Fruit fly (Drosophila melanogaster) whole organism, wandering third instar larva: ENCODE measurements around the gene DIP-alpha.

ENCODE experiments used
- Abd-B ChIP-seq: fragments of >200 bp; optimal IDR thresholded peaks from 2 replicates; lab custom pipeline; 2017; ENCODE audit warnings: missing biosample characterization, missing genetic modification characterization
- CG32264 ChIP-seq: fragments of 200-800 bp; sonication (Bioruptor generic); optimal IDR thresholded peaks from 2 replicates; lab custom pipeline; 2016; ENCODE audit warnings: missing biosample characterization, missing genetic modification characterization
- CG9705 ChIP-seq: fragments of 200-800 bp; sonication (Bioruptor generic); optimal IDR thresholded peaks from 2 replicates; lab custom pipeline; 2018; ENCODE audit warnings: missing biosample characterization, mild to moderate bottlenecking, missing genetic modification characterization
- CrebA ChIP-seq: fragments of 200-800 bp; sonication (Bioruptor generic); optimal IDR thresholded peaks from 2 replicates; lab custom pipeline; 2016; ENCODE audit warnings: missing biosample characterization, mild to moderate bottlenecking, missing genetic modification characterization, borderline replicate concordance
- Dfd ChIP-seq: fragments of >200 bp; optimal IDR thresholded peaks from 2 replicates; lab custom pipeline; 2017; ENCODE audit warnings: missing biosample characterization, missing genetic modification characterization
- Dif ChIP-seq: fragments of 200-275, 200-300 bp; sonication (Bioruptor generic); optimal IDR thresholded peaks from 2 replicates; lab custom pipeline; 2018; ENCODE audit warnings: missing biosample characterization, missing genetic modification characterization; ENCODE audit not compliant: partially characterized antibody
- GATAd ChIP-seq: sonication (Bioruptor generic); optimal IDR thresholded peaks from 2 replicates; lab custom pipeline; 2016; ENCODE audit warnings: missing biosample characterization, missing genetic modification characterization
- HLH106 ChIP-seq: fragments of 200-800 bp; optimal IDR thresholded peaks from 3 replicates; lab custom pipeline; 2019; ENCODE audit warnings: missing biosample characterization, mild to moderate bottlenecking, missing genetic modification characterization, moderate library complexity
- Hnf4 ChIP-seq: fragments of 200-800 bp; sonication (Bioruptor generic); optimal IDR thresholded peaks from 2 replicates; lab custom pipeline; 2016; ENCODE audit warnings: missing biosample characterization, mild to moderate bottlenecking, missing genetic modification characterization
- Hr78 ChIP-seq: fragments of >200 bp; optimal IDR thresholded peaks from 2 replicates; lab custom pipeline; 2017; ENCODE audit warnings: missing biosample characterization, missing genetic modification characterization
- Hr83 ChIP-seq: fragments of 200-300 bp; sonication (Bioruptor generic); optimal IDR thresholded peaks from 2 replicates; lab custom pipeline; 2016; ENCODE audit warnings: missing biosample characterization, mild to moderate bottlenecking, missing genetic modification characterization, moderate library complexity; ENCODE audit not compliant: poor library complexity, severe bottlenecking
- Jra ChIP-seq: sonication (Bioruptor generic); optimal IDR thresholded peaks from 2 replicates; lab custom pipeline; 2016; ENCODE audit warnings: missing biosample characterization, missing genetic modification characterization
- Mio ChIP-seq: sonication (Bioruptor generic); optimal IDR thresholded peaks from 2 replicates; lab custom pipeline; 2016; ENCODE audit warnings: missing biosample characterization, missing genetic modification characterization
- Myc ChIP-seq: fragments of >200 bp; optimal IDR thresholded peaks from 2 replicates; lab custom pipeline; 2017
- N ChIP-seq: fragments of >200 bp; optimal IDR thresholded peaks from 2 replicates; lab custom pipeline; 2018; ENCODE audit warnings: missing biosample characterization, missing external identifiers, missing genetic modification characterization
- OdsH ChIP-seq: fragments of 200-800 bp; sonication (Bioruptor generic); optimal IDR thresholded peaks from 2 replicates; lab custom pipeline; 2016; ENCODE audit warnings: missing biosample characterization, mild to moderate bottlenecking, missing genetic modification characterization
- Rel ChIP-seq, 2 experiments: fragments of 200-800 bp; sonication (Bioruptor generic) in 1 of 2; optimal IDR thresholded peaks; 2 replicates in 1 of 2; 3 replicates in 1 of 2; lab custom pipeline; 2016 to 2019; ENCODE audit warnings: mild to moderate bottlenecking in 2 of 2, missing biosample characterization in 2 of 2, missing genetic modification characterization in 2 of 2, moderate library complexity in 1 of 2
- Sp1 ChIP-seq: fragments of 200-800 bp; sonication (Bioruptor generic); optimal IDR thresholded peaks from 3 replicates; lab custom pipeline; 2019; ENCODE audit warnings: missing biosample characterization, mild to moderate bottlenecking, missing genetic modification characterization, moderate library complexity
- Vsx2 ChIP-seq: fragments of 200-300, 225-300 bp; sonication (Bioruptor generic); optimal IDR thresholded peaks from 2 replicates; lab custom pipeline; 2018; ENCODE audit warnings: missing biosample characterization, missing genetic modification characterization; ENCODE audit not compliant: partially characterized antibody
- br ChIP-seq: fragments of 200-800 bp; sonication (Bioruptor generic); optimal IDR thresholded peaks from 2 replicates; lab custom pipeline; 2016; ENCODE audit warnings: missing biosample characterization, missing genetic modification characterization
- brk ChIP-seq: fragments of 200-800 bp; sonication (Bioruptor generic); optimal IDR thresholded peaks from 2 replicates; lab custom pipeline; 2016; ENCODE audit warnings: missing biosample characterization, mild to moderate bottlenecking, missing genetic modification characterization
- dl ChIP-seq, 2 experiments: fragments of 175-275, 200-275 bp in 1 of 2; fragments of 200-275 bp in 1 of 2; sonication (Bioruptor generic); optimal IDR thresholded peaks; lab custom pipeline; 2018; ENCODE audit warnings: mild to moderate bottlenecking in 2 of 2, missing biosample characterization in 2 of 2, missing genetic modification characterization in 2 of 2, moderate library complexity in 2 of 2; ENCODE audit not compliant: partially characterized antibody in 2 of 2, insufficient read depth in 1 of 2
- dmrt93B ChIP-seq: fragments of 200-800 bp; sonication (Bioruptor generic); optimal IDR thresholded peaks from 2 replicates; lab custom pipeline; 2018; ENCODE audit warnings: missing biosample characterization, mild to moderate bottlenecking, missing genetic modification characterization
- dsf ChIP-seq: sonication (Bioruptor generic); optimal IDR thresholded peaks from 2 replicates; lab custom pipeline; 2016; ENCODE audit warnings: missing biosample characterization, missing genetic modification characterization, borderline replicate concordance
- ey ChIP-seq: fragments of 200-800 bp; sonication (Bioruptor generic); optimal IDR thresholded peaks from 2 replicates; lab custom pipeline; 2016; ENCODE audit warnings: missing biosample characterization, missing genetic modification characterization
- foxo ChIP-seq, 2 experiments: fragments of 200-800 bp; sonication (Bioruptor generic); optimal IDR thresholded peaks; 2 replicates in 1 of 2; 3 replicates in 1 of 2; lab custom pipeline; 2016 to 2017; ENCODE audit warnings: missing biosample characterization in 2 of 2, missing genetic modification characterization in 2 of 2
- fru ChIP-seq: fragments of 200-800 bp; sonication (Bioruptor generic); optimal IDR thresholded peaks from 3 replicates; lab custom pipeline; 2016; ENCODE audit warnings: missing biosample characterization, mild to moderate bottlenecking, missing genetic modification characterization
- h ChIP-seq: fragments of 200-800 bp; sonication (Bioruptor generic); optimal IDR thresholded peaks from 3 replicates; lab custom pipeline; 2016; ENCODE audit warnings: missing biosample characterization, mild to moderate bottlenecking, missing genetic modification characterization
- jim ChIP-seq: fragments of 175-275, 200-325 bp; sonication (Bioruptor generic); optimal IDR thresholded peaks from 2 replicates; lab custom pipeline; 2016; ENCODE audit warnings: missing biosample characterization, mild to moderate bottlenecking, missing genetic modification characterization
- lola ChIP-seq: fragments of >200 bp; optimal IDR thresholded peaks from 2 replicates; lab custom pipeline; 2017; ENCODE audit warnings: missing biosample characterization, missing genetic modification characterization
- pan ChIP-seq: fragments of >200 bp; optimal IDR thresholded peaks from 2 replicates; lab custom pipeline; 2017
- psq ChIP-seq: fragments of 200-800 bp; sonication (Bioruptor generic); optimal IDR thresholded peaks from 3 replicates; lab custom pipeline; 2017; ENCODE audit warnings: missing biosample characterization, mild to moderate bottlenecking, missing genetic modification characterization, moderate library complexity
- rgr ChIP-seq: fragments of 200-800 bp; sonication (Bioruptor generic); optimal IDR thresholded peaks from 3 replicates; lab custom pipeline; 2016; ENCODE audit warnings: missing biosample characterization, mild to moderate bottlenecking, missing genetic modification characterization
- sage ChIP-seq: fragments of 200-800 bp; sonication (Bioruptor generic); optimal IDR thresholded peaks from 2 replicates; lab custom pipeline; 2016; ENCODE audit warnings: missing biosample characterization, mild to moderate bottlenecking, missing genetic modification characterization
- sv ChIP-seq: fragments of 200-800 bp; sonication (Bioruptor generic); optimal IDR thresholded peaks from 3 replicates; lab custom pipeline; 2016; ENCODE audit warnings: missing biosample characterization, missing genetic modification characterization
- tai ChIP-seq: sonication (Bioruptor generic); optimal IDR thresholded peaks from 2 replicates; lab custom pipeline; 2016; ENCODE audit warnings: missing biosample characterization, missing genetic modification characterization
- usp ChIP-seq: fragments of >200 bp; optimal IDR thresholded peaks from 2 replicates; lab custom pipeline; 2017; ENCODE audit warnings: missing biosample characterization, missing genetic modification characterization
- woc ChIP-seq: sonication (Bioruptor generic); optimal IDR thresholded peaks from 2 replicates; lab custom pipeline; 2016; ENCODE audit warnings: missing biosample characterization, mild to moderate bottlenecking, missing genetic modification characterization

The DIP-alpha gene

DNA sequence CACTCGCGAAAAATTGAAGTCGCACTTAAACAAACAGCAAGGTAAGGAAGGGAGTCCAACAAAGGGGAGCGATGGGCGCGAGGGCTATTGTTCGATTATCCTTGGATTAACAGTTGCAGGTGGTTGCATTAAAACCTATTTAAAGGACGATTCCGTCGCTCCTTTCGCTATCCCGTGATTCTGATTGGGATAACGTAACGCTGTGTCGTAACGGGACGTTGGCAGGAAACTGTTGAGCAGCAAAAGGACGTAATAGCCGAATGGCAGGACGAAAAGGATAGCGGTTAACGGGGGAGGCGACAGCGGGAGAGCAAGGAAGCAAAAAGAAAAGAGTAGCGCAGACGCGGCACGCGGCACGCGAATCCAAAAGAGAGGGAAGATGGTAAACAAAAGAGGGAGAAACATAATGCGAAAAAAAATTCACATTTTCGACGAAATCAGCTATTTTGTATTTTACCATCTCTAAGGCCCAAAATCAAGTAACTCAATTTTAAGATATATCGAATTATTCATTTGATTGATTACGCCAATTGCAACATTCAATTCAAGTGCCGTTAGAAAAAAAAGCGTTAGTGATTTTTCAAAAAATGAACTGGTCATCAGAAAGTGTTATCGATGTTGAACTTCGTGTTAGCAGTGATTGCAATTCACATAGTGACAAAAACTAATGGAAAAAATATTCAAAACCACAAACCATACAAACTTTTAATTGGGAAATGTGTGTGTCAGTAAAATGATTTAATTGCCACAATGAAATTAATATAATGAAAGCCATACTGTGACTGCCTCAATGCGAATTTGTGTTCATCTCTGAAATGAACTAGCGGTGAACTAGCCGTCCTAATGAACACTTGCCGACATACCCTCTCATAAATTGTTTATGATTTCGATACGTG lies 89.1 kb downstream of the DIP-alpha start, which contains the start of the genes CG10804 and CG10802 (continued):
- peak; percentile 78 for TF ChIP-seq sv (GFP tag; lab: Kevin White, UChicago)
- no peak for TF ChIP-seq jim (GFP tag; lab: Kevin White, UChicago)
- no peak for TF ChIP-seq Dif
- TF ChIP-seq GATAd (GFP tag; lab: Kevin White, UChicago): peak; percentile 44
- peak in 1 of 2 experiments; percentile 85 for TF ChIP-seq foxo (GFP tag; optimal IDR thresholded peaks at IDR 0.05; lab: Kevin White, UChicago)
- peak; percentile 79 for TF ChIP-seq HLH106
- TF ChIP-seq Abd-B (GFP tag; lab: Kevin White, UChicago): no peak
- TF ChIP-seq Rel (GFP tag; optimal IDR thresholded peaks at IDR 0.05; lab: Kevin White, UChicago): no peak
- no peak for TF ChIP-seq Rel (tag; optimal IDR thresholded peaks at IDR 0.05; lab: Kevin White, UChicago)
- no peak for TF ChIP-seq pan (lab: Kevin White, UChicago)
- TF ChIP-seq brk (GFP tag; lab: Kevin White, UChicago): peak; percentile 41
- TF ChIP-seq OdsH (GFP tag; lab: Kevin White, UChicago): peak; percentile 59
- no peak for TF ChIP-seq sage
- peak; percentile 27 for TF ChIP-seq CG9705 (GFP tag; lab: Kevin White, UChicago)
- no peak for TF ChIP-seq lola (GFP tag; lab: Kevin White, UChicago)
- peak; percentile 89 for TF ChIP-seq Hnf4 (GFP tag; lab: Kevin White, UChicago)

DNA sequence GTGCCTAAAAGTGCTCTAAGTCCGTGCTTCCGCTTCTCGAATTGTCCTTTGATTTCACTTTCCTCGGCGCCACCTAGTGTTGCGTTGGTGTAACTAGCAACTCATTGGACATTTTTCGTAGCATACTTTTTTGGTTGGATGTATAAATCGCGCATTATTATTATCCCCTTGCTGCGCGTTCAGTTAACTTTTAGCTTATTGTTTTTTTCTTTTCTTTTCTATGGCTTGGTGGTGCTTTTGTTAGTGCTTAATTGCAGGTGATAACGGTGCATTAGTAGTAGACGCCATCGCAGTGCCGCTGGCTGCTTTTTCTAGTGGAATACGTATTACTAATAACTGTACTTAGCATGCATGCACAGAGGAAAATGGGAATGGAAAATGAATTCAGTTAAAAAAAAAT lies 90.4 kb downstream of the DIP-alpha start:
- TF ChIP-seq Myc (lab: Kevin White, UChicago): peak; percentile 60
- TF ChIP-seq Dif: no peak

DNA sequence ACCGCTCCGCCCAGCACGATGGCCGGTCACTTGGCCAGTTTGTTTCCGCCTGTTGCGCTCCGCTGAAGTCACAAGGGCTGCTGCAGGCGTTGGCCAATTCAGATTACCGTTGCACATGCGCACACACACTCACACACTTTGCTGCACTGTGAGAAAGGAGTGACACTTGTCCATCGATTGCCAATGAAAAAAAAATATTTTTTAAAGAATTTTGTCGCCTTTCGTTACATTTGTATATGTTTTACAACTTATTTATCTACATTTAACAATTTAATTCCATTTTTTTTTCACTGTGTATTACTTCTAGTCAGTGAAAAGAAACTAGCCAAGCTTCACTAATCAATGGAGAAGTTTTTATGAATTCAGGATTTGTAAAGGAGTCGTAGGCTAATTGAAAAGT lies 95.4 kb downstream of the DIP-alpha start:
- TF ChIP-seq lola (GFP tag; lab: Kevin White, UChicago) (no peak), Sp1 (GFP tag; lab: Kevin White, UChicago) (peak; percentile 63), fru (GFP tag; lab: Kevin White, UChicago) (peak; percentile 57), Mio (no peak), woc (GFP tag; lab: Kevin White, UChicago) (peak; percentile 31), usp (GFP tag; lab: Kevin White, UChicago) (no peak), CrebA (GFP tag; lab: Kevin White, UChicago) (no peak), Myc (lab: Kevin White, UChicago) (no peak), Dif (no peak), sv (GFP tag; lab: Kevin White, UChicago) (no peak), Rel (GFP tag; optimal IDR thresholded peaks at IDR 0.05; lab: Kevin White, UChicago) (no peak), Rel (tag; optimal IDR thresholded peaks at IDR 0.05; lab: Kevin White, UChicago) (no peak), h (GFP tag; lab: Kevin White, UChicago) (peak; percentile 69), Hr78 (GFP tag; lab: Kevin White, UChicago) (no peak), OdsH (GFP tag; lab: Kevin White, UChicago) (peak; percentile 27), Hr83 (GFP tag; lab: Kevin White, UChicago) (no peak), Hnf4 (GFP tag; lab: Kevin White, UChicago) (peak; percentile 56), dmrt93B (GFP tag; lab: Kevin White, UChicago) (peak; percentile 22), ey (GFP tag; lab: Kevin White, UChicago) (peak; percentile 49), Vsx2 (GFP tag; lab: Kevin White, UChicago) (no peak), foxo (GFP tag; optimal IDR thresholded peaks at IDR 0.05; lab: Kevin White, UChicago) (peak in 1 of 2 experiments; percentile 69), psq (GFP tag; lab: Kevin White, UChicago) (peak; percentile 25), jim (GFP tag; lab: Kevin White, UChicago) (no peak), br (peak; percentile 31), Jra (GFP tag; lab: Kevin White, UChicago) (no peak), GATAd (GFP tag; lab: Kevin White, UChicago) (no peak), brk (GFP tag; lab: Kevin White, UChicago) (no peak), sage (peak; percentile 23), CG32264 (GFP tag; lab: Kevin White, UChicago) (no peak), CG9705 (GFP tag; lab: Kevin White, UChicago) (no peak), pan (lab: Kevin White, UChicago) (no peak), tai (GFP tag; lab: Kevin White, UChicago) (no peak), dsf (GFP tag; lab: Kevin White, UChicago) (no peak), rgr (GFP tag; lab: Kevin White, UChicago) (peak; percentile 55), HLH106 (peak; percentile 49), dl (GFP tag; optimal IDR thresholded peaks at IDR 0.05; lab: Kevin White, UChicago; ENCODE audit: insufficient read depth in 1 of 2, partially characterized antibody in 2 of 2) (no peak), Abd-B (GFP tag; lab: Kevin White, UChicago) (no peak), N (GFP tag; lab: Kevin White, UChicago) (no peak), Dfd (GFP tag; lab: Kevin White, UChicago) (no peak)
- TF ChIP-seq, all 38 proteins: peak for 14
